Worm (Caenorhabditis elegans) whole organism, late embryonic: Measurements from ENCODE around the gene che-10.

Source experiments
- K02D7.2 ChIP-seq: sonication (generic microtip); optimal IDR thresholded peaks from 2 replicates; lab custom pipeline; 2017; ENCODE audit warnings: mild to moderate bottlenecking, missing genetic modification characterization, missing compliant biosample characterization
- fkh-10 ChIP-seq: fragments of 150-350 bp; optimal IDR thresholded peaks from 2 replicates; lab custom pipeline; 2014; ENCODE audit warnings: missing biosample characterization, missing genetic modification reagents, missing genetic modification characterization
- pag-3 ChIP-seq: sonication (generic microtip); optimal IDR thresholded peaks from 2 replicates; lab custom pipeline; 2016; ENCODE audit warnings: missing compliant biosample characterization, missing genetic modification characterization, borderline replicate concordance
- pqm-1 ChIP-seq: sonication (generic microtip); optimal IDR thresholded peaks from 2 replicates; lab custom pipeline; 2016; ENCODE audit warnings: missing genetic modification characterization, missing compliant biosample characterization
- rnt-1 ChIP-seq: sonication (generic microtip); optimal IDR thresholded peaks from 2 replicates; lab custom pipeline; 2016; ENCODE audit warnings: missing genetic modification characterization, missing compliant biosample characterization
- sdc-2 ChIP-seq: sonication (generic microtip); optimal IDR thresholded peaks from 2 replicates; lab custom pipeline; 2016; ENCODE audit warnings: missing genotype, missing genetic modification characterization, missing compliant biosample characterization
- zip-5 ChIP-seq: sonication (generic microtip); optimal IDR thresholded peaks from 2 replicates; lab custom pipeline; 2016; ENCODE audit warnings: missing genetic modification characterization, missing compliant biosample characterization

DNA sequence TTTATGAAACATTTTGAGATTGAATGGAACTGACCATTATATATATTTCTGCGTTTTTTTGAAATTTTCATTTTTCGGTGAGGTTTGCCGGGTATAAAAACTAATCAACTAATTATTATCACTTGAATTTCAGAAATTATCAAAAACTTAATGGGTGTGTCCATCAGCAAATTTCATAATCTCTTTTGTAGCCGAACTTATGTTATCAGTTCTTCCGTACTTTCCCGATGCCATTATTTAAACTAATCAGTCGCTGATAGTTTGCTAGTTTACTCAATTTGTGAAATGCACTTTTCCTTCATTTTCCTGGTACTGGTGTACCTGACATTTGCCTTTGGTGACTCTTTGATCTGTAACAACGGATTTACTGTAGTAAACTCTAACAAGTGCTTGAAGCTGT, 36.0 kb upstream of the che-10 start:
- no peak for TF ChIP-seq zip-5
- TF ChIP-seq pag-3 (tag; lab: Kevin White, UChicago): no peak
- TF ChIP-seq rnt-1 (tag; lab: Kevin White, UChicago): no peak
- no peak for TF ChIP-seq pqm-1 (tag; lab: Kevin White, UChicago)
- TF ChIP-seq sdc-2 (tag; lab: Kevin White, UChicago): no peak
- no peak for TF ChIP-seq K02D7.2 (tag; lab: Kevin White, UChicago)
- TF ChIP-seq fkh-10 (GFP tag; lab: Kevin White, UChicago): no peak
